Worm (Caenorhabditis elegans) whole organism, L4 larva: Measurements from ENCODE around the gene Y39G8B.10.
A peak's percentile ranks its signal among the peaks of the same experiment; 100 is the strongest.

Experiments
- Y105C5A.15 ChIP-seq: fragments of 200-800 bp; sonication (Bioruptor generic); IDR thresholded peaks from 2 replicates; pipeline ENCODE4 v1.3.6; 2022; ENCODE audit warnings: missing genetic modification characterization, missing compliant biosample characterization
- aha-1 ChIP-seq: fragments of 150-350 bp; peaks from one replicate; lab custom pipeline; 2014; ENCODE audit warnings: missing biosample characterization, missing genetic modification characterization
- egl-27 ChIP-seq: sonication (generic microtip); optimal IDR thresholded peaks from 3 replicates; lab custom pipeline; 2017; ENCODE audit warnings: missing biosample characterization, missing genetic modification reagents, missing genetic modification characterization
- saeg-2 ChIP-seq: fragments of 200-800 bp; sonication (Bioruptor generic); IDR thresholded peaks from 2 replicates; pipeline ENCODE4 v1.3.6; 2022; ENCODE audit warnings: missing genetic modification reagents, missing genetic modification characterization, missing compliant biosample characterization
- unc-62 ChIP-seq, 3 experiments: fragments of 150-350 bp in 1 of 3; sonication (generic microtip); optimal IDR thresholded peaks in 2 of 3; peaks in 1 of 3; 1 replicate in 1 of 3; 2 replicates in 2 of 3; lab custom pipeline; 2014 to 2017; ENCODE audit warnings: missing biosample characterization in 3 of 3, missing genetic modification characterization in 3 of 3, missing genetic modification reagents in 3 of 3, missing genotype in 1 of 3
- zag-1 ChIP-seq: fragments of 150-350 bp; optimal IDR thresholded peaks from 2 replicates; lab custom pipeline; 2014; ENCODE audit warnings: missing biosample characterization, missing genetic modification characterization

The Y39G8B.10 gene

ce11 chrII:13938290-13938689, 44.6 kb downstream of the Y39G8B.10 start (continued):
- TF ChIP-seq zag-1 (tag; lab: Kevin White, UChicago), result no peak

ce11 chrII:13935907-13936306, 47.0 kb downstream of the Y39G8B.10 start:
- peak; percentile 90 for TF ChIP-seq aha-1 (tag; lab: Kevin White, UChicago)
- TF ChIP-seq egl-27, result no peak
- TF ChIP-seq unc-62 (GFP tag; optimal IDR thresholded peaks at IDR 0.05 in 1 of 2; lab: Kevin White, UChicago), result peak in 1 of 2 experiments; percentile 23
- no peak for TF ChIP-seq unc-62 (tag; optimal IDR thresholded peaks at IDR 0.05; lab: Kevin White, UChicago)

- peak; percentile 9 for TF ChIP-seq aha-1 (tag; lab: Kevin White, UChicago)
- no peak for TF ChIP-seq Y105C5A.15 (GFP tag; lab: Robert Waterston, UW)
- TF ChIP-seq saeg-2, result no peak
- no peak for TF ChIP-seq egl-27
Observed at ce11 chrII:13933534-13933933, 49.4 kb downstream of the Y39G8B.10 start.
